Worm (Caenorhabditis elegans) whole organism, L4 larva: ENCODE measurements around the gene grl-17.

Experiments used
- F10B5.3 ChIP-seq: sonication (generic microtip); optimal IDR thresholded peaks from 2 replicates; lab custom pipeline; 2016; ENCODE audit warnings: mild to moderate bottlenecking, missing genetic modification characterization, missing compliant biosample characterization
- F37D6.2 ChIP-seq: sonication (generic microtip); optimal IDR thresholded peaks from 2 replicates; lab custom pipeline; 2016; ENCODE audit warnings: mild to moderate bottlenecking, missing genetic modification characterization, missing compliant biosample characterization
- R02D3.7 ChIP-seq: fragments of 150-350 bp; sonication (generic microtip); optimal IDR thresholded peaks from 3 replicates; lab custom pipeline; 2014; ENCODE audit warnings: missing biosample characterization, missing genetic modification characterization
- T20F7.1 ChIP-seq: fragments of 200-800 bp; sonication (Bioruptor generic); optimal IDR thresholded peaks from 2 replicates; lab custom pipeline; 2018; ENCODE audit warnings: mild to moderate bottlenecking, missing genetic modification characterization, missing compliant biosample characterization
- Y105C5A.15 ChIP-seq: fragments of 200-800 bp; sonication (Bioruptor generic); IDR thresholded peaks from 2 replicates; pipeline ENCODE4 v1.3.6; 2022; ENCODE audit warnings: missing genetic modification characterization, missing compliant biosample characterization
- Y48G9A.11 ChIP-seq: fragments of 200-800 bp; sonication (Bioruptor generic); IDR thresholded peaks from 2 replicates; pipeline ENCODE4 v1.3.6; 2022; ENCODE audit warnings: missing genetic modification reagents, missing genetic modification characterization, missing compliant biosample characterization
- Y5F2A.4 ChIP-seq: fragments of 200-800 bp; sonication (Bioruptor generic); optimal IDR thresholded peaks from 2 replicates; lab custom pipeline; 2018; ENCODE audit warnings: mild to moderate bottlenecking, missing genetic modification characterization, missing compliant biosample characterization
- aha-1 ChIP-seq: fragments of 150-350 bp; peaks from one replicate; lab custom pipeline; 2014; ENCODE audit warnings: missing biosample characterization, missing genetic modification characterization
- ama-1 ChIP-seq: fragments of 150-350 bp; optimal IDR thresholded peaks from 2 replicates; lab custom pipeline; 2014; ENCODE audit warnings: inconsistent platforms, mixed read lengths
- arid-1 ChIP-seq: fragments of 200-800 bp; sonication (Bioruptor generic); conservative IDR thresholded peaks from 2 replicates; pipeline ENCODE4 v1.3.6; 2022; ENCODE audit warnings: missing genetic modification reagents, missing genetic modification characterization, missing compliant biosample characterization
- attf-4 ChIP-seq: sonication (generic microtip); optimal IDR thresholded peaks from 3 replicates; lab custom pipeline; 2017; ENCODE audit warnings: missing biosample characterization, missing genetic modification characterization
- ceh-32 ChIP-seq: sonication (generic microtip); optimal IDR thresholded peaks from 2 replicates; lab custom pipeline; 2016; ENCODE audit warnings: mild to moderate bottlenecking, missing genetic modification characterization, missing compliant biosample characterization; ENCODE audit not compliant: poor library complexity
- ceh-62 ChIP-seq: sonication (generic microtip); optimal IDR thresholded peaks from 2 replicates; lab custom pipeline; 2017; ENCODE audit warnings: missing biosample characterization, missing genetic modification characterization
- ctbp-1 ChIP-seq: fragments of 200-800 bp; sonication (Bioruptor generic); IDR thresholded peaks from 2 replicates; pipeline ENCODE4 v1.3.6; 2022; ENCODE audit warnings: missing genetic modification reagents, missing genetic modification characterization, missing compliant biosample characterization
- daf-16 ChIP-seq, 3 experiments: sonication (generic microtip); optimal IDR thresholded peaks; 2 replicates each; lab custom pipeline; 2016 to 2017; ENCODE audit warnings: missing genetic modification characterization in 3 of 3, missing genetic modification reagents in 3 of 3, mild to moderate bottlenecking in 2 of 3, missing compliant biosample characterization in 2 of 3, missing biosample characterization in 1 of 3, moderate library complexity in 1 of 3
- daf-8 ChIP-seq: fragments of 200-800 bp; sonication (Bioruptor generic); IDR thresholded peaks from 2 replicates; pipeline ENCODE4 v1.3.6; 2022; ENCODE audit warnings: missing genetic modification characterization, missing compliant biosample characterization
- dmd-6 ChIP-seq: fragments of 200-800 bp; sonication (Bioruptor generic); IDR thresholded peaks from 2 replicates; pipeline ENCODE4 v1.3.6; 2022; ENCODE audit warnings: missing genetic modification reagents, missing genetic modification characterization, missing compliant biosample characterization
- dmd-9 ChIP-seq: fragments of 200-800 bp; sonication (Bioruptor generic); IDR thresholded peaks from 2 replicates; pipeline ENCODE4 v1.3.6; 2022; ENCODE audit warnings: missing genetic modification reagents, missing genetic modification characterization, missing compliant biosample characterization
- dve-1 ChIP-seq: sonication (generic microtip); optimal IDR thresholded peaks from 2 replicates; lab custom pipeline; 2017; ENCODE audit warnings: antibody characterized with exemption, mild to moderate bottlenecking, missing genetic modification characterization, missing compliant biosample characterization; ENCODE audit not compliant: insufficient read depth
- egl-43 ChIP-seq: fragments of 200-800 bp; sonication (Bioruptor generic); IDR thresholded peaks from 2 replicates; pipeline ENCODE4 v1.3.6; 2022; ENCODE audit warnings: missing genetic modification reagents, missing genetic modification characterization, missing compliant biosample characterization
- fos-1 ChIP-seq: fragments of 150-350 bp; optimal IDR thresholded peaks from 2 replicates; lab custom pipeline; 2014; ENCODE audit warnings: missing biosample characterization, missing genetic modification characterization
- hlh-11 ChIP-seq: fragments of 200-800 bp; sonication (Bioruptor generic); optimal IDR thresholded peaks from 2 replicates; lab custom pipeline; 2018; ENCODE audit warnings: mild to moderate bottlenecking, missing genetic modification characterization, missing compliant biosample characterization
- hlh-30 ChIP-seq: sonication (generic microtip); optimal IDR thresholded peaks from 2 replicates; lab custom pipeline; 2017; ENCODE audit warnings: antibody characterized with exemption, mild to moderate bottlenecking, missing genetic modification characterization, missing compliant biosample characterization; ENCODE audit not compliant: insufficient read depth
- jun-1 ChIP-seq: fragments of 150-350 bp; optimal IDR thresholded peaks from 2 replicates; lab custom pipeline; 2014; ENCODE audit warnings: missing biosample characterization, missing genetic modification reagents, missing genetic modification characterization
- lim-7 ChIP-seq: fragments of 200-800 bp; sonication (Bioruptor generic); IDR thresholded peaks from 2 replicates; pipeline ENCODE4 v1.3.6; 2022; ENCODE audit warnings: missing genetic modification characterization, missing compliant biosample characterization
- lin-13 ChIP-seq: fragments of 150-350 bp; optimal IDR thresholded peaks from 2 replicates; lab custom pipeline; 2014; ENCODE audit warnings: missing biosample characterization, missing genetic modification reagents, missing genetic modification characterization
- madf-5 ChIP-seq, 2 experiments: fragments of 200-800 bp; sonication (Bioruptor generic); IDR thresholded peaks; 2 replicates each; pipeline ENCODE4 v1.3.6; 2022; ENCODE audit warnings: missing compliant biosample characterization in 2 of 2, missing genetic modification characterization in 2 of 2
- mdl-1 ChIP-seq, 2 experiments: fragments of 150-350 bp in 1 of 2; sonication (generic microtip) in 1 of 2; optimal IDR thresholded peaks; 2 replicates each; lab custom pipeline; 2014 to 2017; ENCODE audit warnings: missing biosample characterization in 2 of 2, missing genetic modification characterization in 2 of 2
- mdt-29 ChIP-seq: fragments of 200-800 bp; sonication (Bioruptor generic); IDR thresholded peaks from 2 replicates; pipeline ENCODE4 v1.3.6; 2022; ENCODE audit warnings: missing genetic modification reagents, missing genetic modification characterization, missing compliant biosample characterization
- mes-2 ChIP-seq: sonication (generic microtip); optimal IDR thresholded peaks from 2 replicates; lab custom pipeline; 2016; ENCODE audit warnings: missing genotype, mild to moderate bottlenecking, missing genetic modification characterization, missing compliant biosample characterization; ENCODE audit not compliant: poor library complexity, severe bottlenecking
- mxl-2 ChIP-seq: fragments of 200-800 bp; sonication (Bioruptor generic); conservative IDR thresholded peaks from 2 replicates; pipeline ENCODE4 v1.3.6; 2022; ENCODE audit warnings: missing genetic modification reagents, missing genetic modification characterization, missing compliant biosample characterization
- nhr-11 ChIP-seq: fragments of 150-350 bp; optimal IDR thresholded peaks from 2 replicates; lab custom pipeline; 2014; ENCODE audit warnings: missing biosample characterization, missing genetic modification characterization
- nhr-111 ChIP-seq: fragments of 200-800 bp; sonication (Bioruptor generic); optimal IDR thresholded peaks from 2 replicates; lab custom pipeline; 2018; ENCODE audit warnings: mild to moderate bottlenecking, missing genetic modification characterization, missing compliant biosample characterization
- nhr-41 ChIP-seq: fragments of 200-800 bp; sonication (Bioruptor generic); IDR thresholded peaks from 2 replicates; pipeline ENCODE4 v1.3.6; 2022; ENCODE audit warnings: missing genetic modification reagents, missing genetic modification characterization, missing compliant biosample characterization
- nhr-48 ChIP-seq: sonication (generic microtip); optimal IDR thresholded peaks from 2 replicates; lab custom pipeline; 2016; ENCODE audit warnings: mild to moderate bottlenecking, missing genetic modification characterization, missing compliant biosample characterization
- nhr-6 ChIP-seq: fragments of 150-350 bp; optimal IDR thresholded peaks from 2 replicates; lab custom pipeline; 2014; ENCODE audit warnings: missing biosample characterization, missing genetic modification characterization
- nhr-76 ChIP-seq: fragments of 150-350 bp; optimal IDR thresholded peaks from 2 replicates; lab custom pipeline; 2014; ENCODE audit warnings: missing biosample characterization, missing genetic modification characterization
- nhr-77 ChIP-seq: fragments of 150-350 bp; optimal IDR thresholded peaks from 2 replicates; lab custom pipeline; 2014; ENCODE audit warnings: missing biosample characterization, missing genetic modification characterization
- pha-4 ChIP-seq, 2 experiments: fragments of 150-350 bp in 1 of 2; fragments of 200-800 bp in 1 of 2; sonication (Bioruptor generic) in 1 of 2; IDR thresholded peaks in 1 of 2; optimal IDR thresholded peaks in 1 of 2; 2 replicates each; pipeline versions ENCODE4 v1.3.6 to Lab custom; 2014 to 2022; ENCODE audit warnings: missing genetic modification characterization in 2 of 2, missing genetic modification reagents in 2 of 2, missing biosample characterization in 1 of 2, missing compliant biosample characterization in 1 of 2
- php-3 ChIP-seq: fragments of 200-800 bp; sonication (Bioruptor generic); IDR thresholded peaks from 2 replicates; pipeline ENCODE4 v1.3.6; 2022; ENCODE audit warnings: missing genetic modification reagents, missing genetic modification characterization, missing compliant biosample characterization
- pqm-1 ChIP-seq: sonication (generic microtip); optimal IDR thresholded peaks from 2 replicates; lab custom pipeline; 2017; ENCODE audit warnings: missing biosample characterization, missing genetic modification characterization
- spr-3 ChIP-seq: fragments of 200-800 bp; sonication (Bioruptor generic); optimal IDR thresholded peaks from 2 replicates; lab custom pipeline; 2018; ENCODE audit warnings: mild to moderate bottlenecking, missing genetic modification characterization, missing compliant biosample characterization
- tag-97 ChIP-seq: fragments of 200-800 bp; sonication (Bioruptor generic); IDR thresholded peaks from 2 replicates; pipeline ENCODE4 v1.3.6; 2022; ENCODE audit warnings: missing genetic modification characterization, missing compliant biosample characterization
- zfp-2 ChIP-seq: sonication (generic microtip); optimal IDR thresholded peaks from 2 replicates; lab custom pipeline; 2016; ENCODE audit warnings: mild to moderate bottlenecking, missing genetic modification characterization, missing compliant biosample characterization
- zip-2 ChIP-seq: fragments of 150-350 bp; optimal IDR thresholded peaks from 2 replicates; lab custom pipeline; 2014; ENCODE audit warnings: missing biosample characterization, missing genetic modification characterization
- ztf-11 ChIP-seq: fragments of 150-350 bp; optimal IDR thresholded peaks from 2 replicates; lab custom pipeline; 2014; ENCODE audit warnings: missing biosample characterization, missing genetic modification characterization

Gene grl-17

ce11 chrV:13566967-13567366, 3.2 kb upstream of the grl-17 start (continued):
- TF ChIP-seq attf-4 (tag; lab: Kevin White, UChicago) = no peak
- TF ChIP-seq nhr-77 = no peak

- TF ChIP-seq Y48G9A.11 (GFP tag; lab: Robert Waterston, UW) = 0 out of 2 replicates have a peak, but pooled peaks have one; percentile 58
- TF ChIP-seq attf-4 (tag; lab: Kevin White, UChicago) = no peak
- no peak for TF ChIP-seq F10B5.3 (tag; lab: Kevin White, UChicago)
- TF ChIP-seq mdt-29 (GFP tag; lab: Robert Waterston, UW) = no peak
Observed at ce11 chrV:13565781-13566180, 2.0 kb upstream of the grl-17 start, which contains the start of gene slrp-1. Gene slrp-1 (plus strand): TSS chrV:13565863.

- TF ChIP-seq daf-8 (GFP tag; lab: Robert Waterston, UW) (no peak), Y105C5A.15 (GFP tag; lab: Robert Waterston, UW) (no peak), hlh-11 (tag; lab: Kevin White, UChicago) (peak; percentile 97), F10B5.3 (tag; lab: Kevin White, UChicago) (no peak), F37D6.2 (no peak), ceh-62 (tag; lab: Kevin White, UChicago) (no peak), nhr-76 (tag; lab: Kevin White, UChicago) (peak; percentile 70), pqm-1 (peak; percentile 81), dve-1 (peak; percentile 99), mxl-2 (GFP tag; lab: Robert Waterston, UW) (no peak), mdt-29 (GFP tag; lab: Robert Waterston, UW) (peak; percentile 83), mes-2 (peak; percentile 82), arid-1 (peak; percentile 66), egl-43 (GFP tag; lab: Robert Waterston, UW) (no peak), hlh-30 (tag; lab: Kevin White, UChicago) (peak; percentile 99), dmd-6 (GFP tag; lab: Robert Waterston, UW) (peak; percentile 88), php-3 (peak; percentile 69), Y5F2A.4 (GFP tag; lab: Kevin White, UChicago) (no peak), fos-1 (tag; lab: Kevin White, UChicago) (no peak), nhr-6 (peak; percentile 98), dmd-9 (GFP tag; lab: Robert Waterston, UW) (no peak), nhr-111 (GFP tag; lab: Kevin White, UChicago) (no peak), lin-13 (GFP tag; lab: Kevin White, UChicago) (peak; percentile 29), nhr-41 (GFP tag; lab: Robert Waterston, UW) (peak; percentile 80; the same call in 1 of the 2 replicates), mdl-1 (tag; optimal IDR thresholded peaks at IDR 0.05; lab: Kevin White, UChicago) (peak in 1 of 2 experiments; percentile 72), ama-1 (lab: Kevin White, UChicago) (peak; percentile 83), ceh-32 (tag; lab: Kevin White, UChicago) (no peak), jun-1 (tag; lab: Kevin White, UChicago) (peak; percentile 17), ctbp-1 (GFP tag; lab: Robert Waterston, UW) (0 out of 2 replicates have a peak, but pooled peaks have one; percentile 48), ztf-11 (tag; lab: Kevin White, UChicago) (no peak), R02D3.7 (no peak), madf-5 (GFP tag; IDR thresholded peaks at IDR 0.05; lab: Robert Waterston, UW) (no peak), lim-7 (GFP tag; lab: Robert Waterston, UW) (no peak), tag-97 (GFP tag; lab: Robert Waterston, UW) (no peak), spr-3 (GFP tag; lab: Kevin White, UChicago) (peak; percentile 8), pha-4 (GFP tag; IDR thresholded peaks at IDR 0.05; lab: Robert Waterston, UW) (peak; percentile 66), pha-4 (tag; optimal IDR thresholded peaks at IDR 0.05; lab: Kevin White, UChicago) (peak; percentile 3), T20F7.1 (GFP tag; lab: Kevin White, UChicago) (peak; percentile 83), aha-1 (tag; lab: Kevin White, UChicago) (peak; percentile 74), nhr-11 (peak; percentile 90), daf-16 (GFP tag; optimal IDR thresholded peaks at IDR 0.05; lab: Kevin White, UChicago) (peak in 1 of 2 experiments; percentile 33), daf-16 (tag; optimal IDR thresholded peaks at IDR 0.05; lab: Kevin White, UChicago) (peak; percentile 69), zip-2 (tag; lab: Kevin White, UChicago) (no peak), zfp-2 (tag; lab: Kevin White, UChicago) (no peak), nhr-48 (tag; lab: Kevin White, UChicago) (peak; percentile 93)
Observed at ce11 chrV:13565197-13565596, 1.5 kb upstream of the grl-17 start.
